Fruit fly (Drosophila melanogaster): ENCODE data around the gene CG3288.
A peak's percentile ranks its signal among the peaks of the same experiment; 100 is the strongest.

Gene CG3288

DNA sequence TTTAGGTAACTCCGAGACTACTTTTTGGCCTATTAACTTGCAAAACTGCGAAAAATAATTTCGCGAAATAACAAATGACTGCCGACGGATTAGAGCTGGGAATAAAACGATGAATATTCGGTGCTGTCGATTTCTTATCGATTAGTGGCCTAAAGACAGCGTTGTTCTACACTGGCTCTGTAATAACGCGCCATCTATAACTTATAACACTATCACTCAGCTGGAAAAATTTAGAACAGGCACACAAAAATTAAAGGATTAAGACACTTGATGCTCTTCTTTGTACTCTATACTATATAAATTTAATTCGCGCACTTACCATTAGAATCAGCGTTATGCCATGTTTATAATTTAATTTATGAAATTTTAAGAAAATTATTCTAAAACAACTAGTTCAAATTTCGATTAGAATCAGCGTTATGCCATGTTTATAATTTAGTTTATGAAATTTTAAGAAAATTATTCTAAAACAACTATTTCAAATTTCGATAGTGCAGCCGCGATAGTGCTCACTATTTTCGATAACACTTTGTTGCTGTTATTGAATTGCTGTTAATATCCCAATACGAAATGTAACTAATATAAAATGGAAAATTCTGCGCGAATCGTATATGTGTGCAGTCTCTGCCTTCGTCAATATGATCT is 5.6 kb downstream of the CG3288 start, which contains the start of the genes CSN3 and CG11456 (continued):
- peak; percentile 21 for TF ChIP-seq gfzf (GFP tag; optimal IDR thresholded peaks at IDR 0.05)
- no peak for TF ChIP-seq pros (GFP tag; optimal IDR thresholded peaks at IDR 0.05)
- peak; percentile 43 for TF ChIP-seq Camta (GFP tag; optimal IDR thresholded peaks at IDR 0.05)
- TF ChIP-seq ttk (GFP tag; IDR thresholded peaks at IDR 0.05) = peak; percentile 31; the same call in 1 of the 2 replicates
- no peak for TF ChIP-seq Ravus (GFP tag; IDR thresholded peaks at IDR 0.05)
- peak; percentile 31; the same call in 1 of the 2 replicates for TF ChIP-seq nerfin-2 (GFP tag; IDR thresholded peaks at IDR 0.05; ENCODE audit: partially characterized antibody)
- peak; percentile 93 for TF ChIP-seq Sry-δ (GFP tag; optimal IDR thresholded peaks at IDR 0.05)
- TF ChIP-seq CG14860 (GFP tag; IDR thresholded peaks at IDR 0.05; ENCODE audit: partially characterized antibody) = peak; percentile 46; the same call in 2 of the 3 replicates
- TF ChIP-seq Hmr (GFP tag; optimal IDR thresholded peaks at IDR 0.05) = peak; percentile 72
- no peak for TF ChIP-seq CG4854 (GFP tag; optimal IDR thresholded peaks at IDR 0.05)
- TF ChIP-seq bbx (GFP tag; IDR thresholded peaks at IDR 0.05; ENCODE audit: partially characterized antibody) = peak; percentile 59
- TF ChIP-seq CG10959 (GFP tag; IDR thresholded peaks at IDR 0.05) = no peak
- TF ChIP-seq CG6854 (GFP tag; optimal IDR thresholded peaks at IDR 0.05) = no peak
- TF ChIP-seq CG2120 (GFP tag; optimal IDR thresholded peaks at IDR 0.05) = peak; percentile 74
- no peak for TF ChIP-seq h (optimal IDR thresholded peaks at IDR 0.05)
- peak; percentile 9 for TF ChIP-seq CG3065 (GFP tag; optimal IDR thresholded peaks at IDR 0.05)
- TF ChIP-seq esg (GFP tag; conservative IDR thresholded peaks at IDR 0.05) = no peak
- TF ChIP-seq al (GFP tag; IDR thresholded peaks at IDR 0.05) = no peak
- peak; percentile 57 for TF ChIP-seq Hsf (GFP tag; optimal IDR thresholded peaks at IDR 0.05)
- TF ChIP-seq CG8281 (tag; optimal IDR thresholded peaks at IDR 0.05) = no peak
- no peak for TF ChIP-seq cad (GFP tag; optimal IDR thresholded peaks at IDR 0.05)
- peak; percentile 26 for TF ChIP-seq CG17359 (tag; optimal IDR thresholded peaks at IDR 0.05)
- no peak for TF ChIP-seq HLHmδ (GFP tag; optimal IDR thresholded peaks at IDR 0.05)
- TF ChIP-seq CG3281 (GFP tag; optimal IDR thresholded peaks at IDR 0.05) = peak; percentile 14
- TF ChIP-seq CG4820 (GFP tag; optimal IDR thresholded peaks at IDR 0.05) = peak; percentile 34
- TF ChIP-seq CG15073 (GFP tag; optimal IDR thresholded peaks at IDR 0.05) = no peak
- TF ChIP-seq danr (GFP tag; IDR thresholded peaks at IDR 0.05) = no peak
- peak; percentile 57; the same call in 1 of the 2 replicates for TF ChIP-seq CG32532 (GFP tag; IDR thresholded peaks at IDR 0.05)
- no peak for TF ChIP-seq CG6813 (GFP tag; optimal IDR thresholded peaks at IDR 0.05)
- TF ChIP-seq unc-4 (GFP tag; IDR thresholded peaks at IDR 0.05; ENCODE audit: partially characterized antibody) = peak; percentile 70
- TF ChIP-seq CG7357 (GFP tag; IDR thresholded peaks at IDR 0.05) = no peak
- TF ChIP-seq Drgx (GFP tag; IDR thresholded peaks at IDR 0.05) = no peak
- peak; percentile 24 for TF ChIP-seq CG1792 (GFP tag; optimal IDR thresholded peaks at IDR 0.05)
- no peak for TF ChIP-seq HHEX (GFP tag; optimal IDR thresholded peaks at IDR 0.05)
- peak; percentile 32 for TF ChIP-seq kay (GFP tag; optimal IDR thresholded peaks at IDR 0.05)
- no peak for TF ChIP-seq peb (GFP tag; IDR thresholded peaks at IDR 0.05)
- no peak for TF ChIP-seq CG9876 (GFP tag; optimal IDR thresholded peaks at IDR 0.05)
- peak in 1 of 2 experiments; percentile 7 for TF ChIP-seq insv (GFP tag; optimal IDR thresholded peaks at IDR 0.05)
- peak; percentile 68; the same call in 1 of the 3 replicates for TF ChIP-seq CG11560 (tag; IDR thresholded peaks at IDR 0.05)
- no peak for TF ChIP-seq bsh (GFP tag; optimal IDR thresholded peaks at IDR 0.05)
- TF ChIP-seq pum (GFP tag; optimal IDR thresholded peaks at IDR 0.05) = peak; percentile 44
- TF ChIP-seq CG17802 (tag; optimal IDR thresholded peaks at IDR 0.05) = peak; percentile 27
- no peak for TF ChIP-seq CG6765 (GFP tag; optimal IDR thresholded peaks at IDR 0.05)
- TF ChIP-seq mam (GFP tag; optimal IDR thresholded peaks at IDR 0.05) = peak; percentile 76
- TF ChIP-seq hth (optimal IDR thresholded peaks at IDR 0.05) = no peak
- no peak for TF ChIP-seq jing (GFP tag; optimal IDR thresholded peaks at IDR 0.05)
- peak; percentile 90 for TF ChIP-seq CG6791 (GFP tag; IDR thresholded peaks at IDR 0.05; ENCODE audit: partially characterized antibody)
- TF ChIP-seq dmrt11E (tag; optimal IDR thresholded peaks at IDR 0.05) = no peak
- TF ChIP-seq bigmax (GFP tag; optimal IDR thresholded peaks at IDR 0.05) = no peak
- TF ChIP-seq CG2875 (GFP tag; optimal IDR thresholded peaks at IDR 0.05) = no peak
